Worm (Caenorhabditis elegans) whole organism, L1 larva: ENCODE data around the gene F59D12.5.

Experiments
- C04F5.9 ChIP-seq: sonication (generic microtip); optimal IDR thresholded peaks from 2 replicates; lab custom pipeline; 2016; ENCODE audit warnings: missing genetic modification characterization, missing compliant biosample characterization
- C16A3.4 ChIP-seq: fragments of 150-350 bp; optimal IDR thresholded peaks from 2 replicates; lab custom pipeline; 2014; ENCODE audit warnings: missing biosample characterization, missing genetic modification characterization
- aha-1 ChIP-seq: fragments of 150-350 bp; optimal IDR thresholded peaks from 2 replicates; lab custom pipeline; 2014; ENCODE audit warnings: missing biosample characterization, missing genetic modification characterization
- ama-1 ChIP-seq: fragments of 150-350 bp; optimal IDR thresholded peaks from 2 replicates; lab custom pipeline; 2014
- ceh-82 ChIP-seq, 3 experiments: fragments of 150-350 bp in 1 of 3; sonication (generic microtip) in 2 of 3; optimal IDR thresholded peaks; 2 replicates each; lab custom pipeline; 2014 to 2017; ENCODE audit warnings: missing biosample characterization in 3 of 3, missing genetic modification characterization in 3 of 3
- ceh-90 ChIP-seq: sonication (generic microtip); optimal IDR thresholded peaks from 2 replicates; lab custom pipeline; 2016; ENCODE audit warnings: missing genetic modification characterization, missing compliant biosample characterization
- dpl-1 ChIP-seq, 3 experiments: fragments of 150-350 bp in 2 of 3; sonication (generic microtip) in 1 of 3; optimal IDR thresholded peaks; 2 replicates each; lab custom pipeline; 2014 to 2017; ENCODE audit warnings: missing biosample characterization in 3 of 3, missing genetic modification characterization in 3 of 3, missing genetic modification reagents in 3 of 3
- efl-1 ChIP-seq, 4 experiments: fragments of 150-350 bp; optimal IDR thresholded peaks in 3 of 4; peaks in 1 of 4; 1 replicate in 1 of 4; 2 replicates in 3 of 4; lab custom pipeline; 2014; ENCODE audit warnings: missing biosample characterization in 2 of 4, missing genetic modification characterization in 2 of 4, missing genetic modification reagents in 2 of 4
- efl-3 ChIP-seq: fragments of 200-800 bp; sonication (Bioruptor generic); optimal IDR thresholded peaks from 2 replicates; lab custom pipeline; 2018; ENCODE audit warnings: mild to moderate bottlenecking, missing genetic modification characterization, missing compliant biosample characterization
- egl-27 ChIP-seq, 2 experiments: fragments of 150-350 bp in 1 of 2; sonication (generic microtip); optimal IDR thresholded peaks; 3 replicates each; lab custom pipeline; 2017 to 2018; ENCODE audit warnings: missing biosample characterization in 2 of 2, missing genetic modification characterization in 2 of 2, missing genetic modification reagents in 2 of 2
- elt-2 ChIP-seq: sonication (generic microtip); optimal IDR thresholded peaks from 2 replicates; lab custom pipeline; 2016; ENCODE audit warnings: missing genetic modification characterization, mild to moderate bottlenecking, inconsistent platforms, missing compliant biosample characterization, missing genetic modification reagents
- elt-3 ChIP-seq, 6 experiments: fragments of 150-350 bp in 1 of 6; sonication (generic microtip); optimal IDR thresholded peaks; 2 replicates each; lab custom pipeline; 2017 to 2018; ENCODE audit warnings: missing biosample characterization in 6 of 6, missing genetic modification characterization in 6 of 6, inconsistent platforms in 1 of 6
- fkh-10 ChIP-seq: sonication (generic microtip); optimal IDR thresholded peaks from 2 replicates; lab custom pipeline; 2017; ENCODE audit warnings: missing biosample characterization, missing genetic modification reagents, missing genetic modification characterization
- fkh-4 ChIP-seq: sonication (generic microtip); optimal IDR thresholded peaks from 2 replicates; lab custom pipeline; 2016; ENCODE audit warnings: missing compliant biosample characterization, missing genetic modification characterization, borderline replicate concordance
- fkh-8 ChIP-seq: sonication (generic microtip); optimal IDR thresholded peaks from 2 replicates; lab custom pipeline; 2016; ENCODE audit warnings: mild to moderate bottlenecking, missing genetic modification characterization, missing compliant biosample characterization
- hlh-17 ChIP-seq: fragments of 200-800 bp; sonication (Bioruptor generic); optimal IDR thresholded peaks from 2 replicates; lab custom pipeline; 2018; ENCODE audit warnings: missing genetic modification characterization, mild to moderate bottlenecking, missing compliant biosample characterization, moderate library complexity, borderline replicate concordance
- lin-14 ChIP-seq: fragments of 200-800 bp; sonication (Bioruptor generic); optimal IDR thresholded peaks from 2 replicates; lab custom pipeline; 2018; ENCODE audit warnings: mild to moderate bottlenecking, missing genetic modification characterization, moderate library complexity, missing compliant biosample characterization
- lin-15B ChIP-seq: fragments of 150-350 bp; sonication (generic microtip); optimal IDR thresholded peaks from 3 replicates; lab custom pipeline; 2014; ENCODE audit warnings: missing biosample characterization, missing genetic modification characterization
- lir-3 ChIP-seq: sonication (generic microtip); optimal IDR thresholded peaks from 2 replicates; lab custom pipeline; 2016; ENCODE audit warnings: mild to moderate bottlenecking, missing genetic modification characterization, moderate library complexity, missing compliant biosample characterization; ENCODE audit not compliant: poor library complexity
- lsy-2 ChIP-seq, 2 experiments: fragments of 150-350 bp; optimal IDR thresholded peaks; 2 replicates each; lab custom pipeline; 2014; ENCODE audit warnings: missing biosample characterization in 2 of 2, missing genetic modification characterization in 2 of 2
- mep-1 ChIP-seq: fragments of 150-350 bp; optimal IDR thresholded peaks from 2 replicates; lab custom pipeline; 2014; ENCODE audit warnings: missing biosample characterization, missing genetic modification characterization
- nhr-12 ChIP-seq: sonication (generic microtip); optimal IDR thresholded peaks from 2 replicates; lab custom pipeline; 2017; ENCODE audit warnings: missing biosample characterization, missing genetic modification characterization
- nhr-28 ChIP-seq: fragments of 150-350 bp; optimal IDR thresholded peaks from 2 replicates; lab custom pipeline; 2014; ENCODE audit warnings: missing biosample characterization, missing genetic modification characterization
- nhr-47 ChIP-seq: sonication (generic microtip); optimal IDR thresholded peaks from 2 replicates; lab custom pipeline; 2016; ENCODE audit warnings: mild to moderate bottlenecking, missing genetic modification characterization, moderate library complexity, missing compliant biosample characterization
- nhr-71 ChIP-seq: sonication (generic microtip); optimal IDR thresholded peaks from 2 replicates; lab custom pipeline; 2016; ENCODE audit warnings: mild to moderate bottlenecking, missing genetic modification characterization, moderate library complexity, missing compliant biosample characterization
- nhr-90 ChIP-seq: sonication (generic microtip); optimal IDR thresholded peaks from 2 replicates; lab custom pipeline; 2016; ENCODE audit warnings: mild to moderate bottlenecking, missing genetic modification characterization, missing compliant biosample characterization; ENCODE audit not compliant: poor library complexity
- skn-1 ChIP-seq: fragments of 150-350 bp; optimal IDR thresholded peaks from 2 replicates; lab custom pipeline; 2014; ENCODE audit warnings: missing biosample characterization, missing genetic modification characterization
- snu-23 ChIP-seq: sonication (generic microtip); optimal IDR thresholded peaks from 2 replicates; lab custom pipeline; 2016; ENCODE audit warnings: missing genetic modification characterization, missing compliant biosample characterization
- sup-37 ChIP-seq: fragments of 200-800 bp; sonication (Bioruptor generic); optimal IDR thresholded peaks from 2 replicates; lab custom pipeline; 2018; ENCODE audit warnings: mild to moderate bottlenecking, missing genetic modification characterization, missing compliant biosample characterization
- swsn-7 ChIP-seq: sonication (generic microtip); optimal IDR thresholded peaks from 2 replicates; lab custom pipeline; 2016; ENCODE audit warnings: missing genetic modification characterization, missing compliant biosample characterization
- tbx-2 ChIP-seq: sonication (generic microtip); optimal IDR thresholded peaks from 2 replicates; lab custom pipeline; 2016; ENCODE audit warnings: missing genetic modification characterization, missing compliant biosample characterization
- unc-130 ChIP-seq: fragments of 150-350 bp; optimal IDR thresholded peaks from 2 replicates; lab custom pipeline; 2017; ENCODE audit warnings: missing biosample characterization, missing genetic modification characterization, inconsistent platforms
- unc-62 ChIP-seq: fragments of 150-350 bp; optimal IDR thresholded peaks from 2 replicates; lab custom pipeline; 2014; ENCODE audit warnings: missing biosample characterization, missing genetic modification reagents, missing genetic modification characterization
- unc-86 ChIP-seq: sonication (generic microtip); optimal IDR thresholded peaks from 2 replicates; lab custom pipeline; 2016; ENCODE audit warnings: missing genetic modification characterization, missing compliant biosample characterization
- vab-15 ChIP-seq: sonication (generic microtip); optimal IDR thresholded peaks from 2 replicates; lab custom pipeline; 2017; ENCODE audit warnings: missing genotype, mild to moderate bottlenecking, missing genetic modification characterization, missing compliant biosample characterization
- xbp-1 ChIP-seq: sonication (generic microtip); optimal IDR thresholded peaks from 2 replicates; lab custom pipeline; 2016; ENCODE audit warnings: missing genetic modification characterization, missing compliant biosample characterization
- zip-4 ChIP-seq: fragments of 200-800 bp; sonication (Bioruptor generic); optimal IDR thresholded peaks from 2 replicates; lab custom pipeline; 2018; ENCODE audit warnings: mild to moderate bottlenecking, missing genetic modification characterization, moderate library complexity, missing compliant biosample characterization

F59D12.5 gene

ce11 chrX:15642638-15643037 is 4.5 kb downstream of the F59D12.5 start, which contains the start of gene H08J19.1:
TSS of gene H08J19.1 (plus strand) at chrX:15642938.
- TF ChIP-seq egl-27 (tag; optimal IDR thresholded peaks at IDR 0.05; lab: Kevin White, UChicago) (no peak), snu-23 (no peak)

- no peak for TF ChIP-seq elt-3 (tag; optimal IDR thresholded peaks at IDR 0.05; lab: Kevin White, UChicago)
- TF ChIP-seq ama-1 (lab: Kevin White, UChicago): no peak
- no peak for TF ChIP-seq skn-1
- no peak for TF ChIP-seq unc-62 (GFP tag; lab: Kevin White, UChicago)
- no peak for TF ChIP-seq xbp-1 (tag; lab: Kevin White, UChicago)
- no peak for TF ChIP-seq nhr-28
- no peak for TF ChIP-seq zip-4 (GFP tag; lab: Kevin White, UChicago)
- no peak for TF ChIP-seq nhr-90 (tag; lab: Kevin White, UChicago)
- TF ChIP-seq dpl-1 (GFP tag; optimal IDR thresholded peaks at IDR 0.05; lab: Kevin White, UChicago): no peak
- no peak for TF ChIP-seq unc-130 (tag; lab: Kevin White, UChicago)
- TF ChIP-seq aha-1 (tag; lab: Kevin White, UChicago): no peak
Measured at ce11 chrX:15641380-15641779, 5.8 kb downstream of the F59D12.5 start.

- TF ChIP-seq ama-1 (lab: Kevin White, UChicago) (no peak), C04F5.9 (tag; lab: Kevin White, UChicago) (no peak), sup-37 (GFP tag; lab: Kevin White, UChicago) (no peak), ceh-90 (tag; lab: Kevin White, UChicago) (no peak), nhr-90 (tag; lab: Kevin White, UChicago) (no peak), swsn-7 (no peak), elt-2 (tag; lab: Kevin White, UChicago) (no peak), nhr-47 (no peak), vab-15 (tag; lab: Kevin White, UChicago) (no peak), nhr-12 (no peak), fkh-8 (tag; lab: Kevin White, UChicago) (no peak), unc-86 (tag; lab: Kevin White, UChicago) (no peak), C16A3.4 (no peak), mep-1 (no peak), unc-130 (tag; lab: Kevin White, UChicago) (no peak)
- TF ChIP-seq, all 84 proteins: peak for 0
Measured at ce11 chrX:15640603-15641002, 6.6 kb downstream of the F59D12.5 start, which contains the start of gene K09E9.7. TSS of gene K09E9.7 (plus strand) at chrX:15640903.

ce11 chrX:15633964-15634363 is 13.2 kb downstream of the F59D12.5 start:
- TF ChIP-seq efl-1 (optimal IDR thresholded peaks at IDR 0.05; lab: Kevin White, UChicago) (no peak), efl-1 (GFP tag; optimal IDR thresholded peaks at IDR 0.05 in 1 of 2; lab: Kevin White, UChicago) (peak in 1 of 2 experiments; percentile 56), efl-3 (no peak), nhr-71 (tag; lab: Kevin White, UChicago) (peak; percentile 12), lir-3 (tag; lab: Kevin White, UChicago) (peak; percentile 1), lin-15B (tag; lab: Kevin White, UChicago) (no peak), snu-23 (peak; percentile 9), lin-14 (GFP tag; lab: Kevin White, UChicago) (peak; percentile 87), fkh-4 (tag; lab: Kevin White, UChicago) (no peak), nhr-47 (no peak), tbx-2 (tag; lab: Kevin White, UChicago) (peak; percentile 40), ceh-82 (tag; optimal IDR thresholded peaks at IDR 0.05; lab: Kevin White, UChicago) (peak in 1 of 3 experiments; percentile 36), fkh-10 (GFP tag; lab: Kevin White, UChicago) (peak; percentile 81), hlh-17 (no peak), lsy-2 (tag; optimal IDR thresholded peaks at IDR 0.05; lab: Kevin White, UChicago) (peak in 1 of 2 experiments; percentile 34)
